Worm (Caenorhabditis elegans): ENCODE data around the gene Y62E10A.23.
A peak's percentile ranks its signal among the peaks of the same experiment; 100 is the strongest.

Y62E10A.23 gene

ce11 chrIV:13386043-13386442 is at the start of gene Y62E10A.23, which contains the start of the genes Y62E10A.20 and mdt-9:
Gene Y62E10A.23 (plus strand): TSS chrIV:13386324.
Gene Y62E10A.20 (minus strand): TSS chrIV:13386091.
Gene mdt-9 (plus strand): TSS chrIV:13386380.
- TF ChIP-seq ztf-4 (tag; optimal IDR thresholded peaks at IDR 0.05) = no peak
- TF ChIP-seq mml-1 (tag; optimal IDR thresholded peaks at IDR 0.05) = no peak
- no peak for TF ChIP-seq ztf-11 (tag; optimal IDR thresholded peaks at IDR 0.05)
- peak; percentile 14 for TF ChIP-seq fkh-10 (GFP tag; optimal IDR thresholded peaks at IDR 0.05)
- TF ChIP-seq egl-27 (tag; optimal IDR thresholded peaks at IDR 0.05) = no peak
- peak; percentile 28 for TF ChIP-seq elt-2 (tag; optimal IDR thresholded peaks at IDR 0.05)
- no peak for TF ChIP-seq daf-12 (tag; optimal IDR thresholded peaks at IDR 0.05)
- TF ChIP-seq unc-62 (GFP tag; optimal IDR thresholded peaks at IDR 0.05) = no peak
- peak; percentile 72 for TF ChIP-seq nhr-25 (tag; optimal IDR thresholded peaks at IDR 0.05)
- no peak for TF ChIP-seq nhr-11 (tag; optimal IDR thresholded peaks at IDR 0.05)
- TF ChIP-seq aly-2 (tag; optimal IDR thresholded peaks at IDR 0.05) = no peak
- TF ChIP-seq nhr-67 (tag; optimal IDR thresholded peaks at IDR 0.05) = no peak
- no peak for TF ChIP-seq eor-1 (tag; optimal IDR thresholded peaks at IDR 0.05)
- TF ChIP-seq elt-3 (tag; optimal IDR thresholded peaks at IDR 0.05) = no peak
- no peak for TF ChIP-seq unc-39 (tag; optimal IDR thresholded peaks at IDR 0.05)
- no peak for TF ChIP-seq lsy-12 (tag; optimal IDR thresholded peaks at IDR 0.05)
- TF ChIP-seq ceh-28 (tag; optimal IDR thresholded peaks at IDR 0.05) = peak; percentile 54
- no peak for TF ChIP-seq nhr-28 (tag; optimal IDR thresholded peaks at IDR 0.05)
- no peak for TF ChIP-seq fkh-2 (tag; optimal IDR thresholded peaks at IDR 0.05)
- TF ChIP-seq nhr-43 (tag; optimal IDR thresholded peaks at IDR 0.05; ENCODE audit: poor library complexity, severe bottlenecking) = peak; percentile 43
- TF ChIP-seq pqm-1 (tag; optimal IDR thresholded peaks at IDR 0.05) = peak; percentile 9
- peak; percentile 87 for TF ChIP-seq pha-4 (tag; optimal IDR thresholded peaks at IDR 0.05)
- peak; percentile 95 for TF ChIP-seq egl-5 (tag; optimal IDR thresholded peaks at IDR 0.05)
- TF ChIP-seq nfya-1 (tag; optimal IDR thresholded peaks at IDR 0.05; ENCODE audit: insufficient read depth) = peak; percentile 82
- no peak for TF ChIP-seq nhr-76 (tag; optimal IDR thresholded peaks at IDR 0.05)
- TF ChIP-seq zag-1 (tag; optimal IDR thresholded peaks at IDR 0.05) = no peak
- TF ChIP-seq nhr-77 (tag; optimal IDR thresholded peaks at IDR 0.05) = no peak
- no peak for TF ChIP-seq jun-1 (tag; optimal IDR thresholded peaks at IDR 0.05)
- TF ChIP-seq nhr-23 (tag; optimal IDR thresholded peaks at IDR 0.05) = peak; percentile 81
- TF ChIP-seq ama-1 (optimal IDR thresholded peaks at IDR 0.05) = peak; percentile 9
- TF ChIP-seq snpc-4 (tag; optimal IDR thresholded peaks at IDR 0.05) = peak; percentile 11
- peak; percentile 92 for TF ChIP-seq lin-15B (tag; optimal IDR thresholded peaks at IDR 0.05)
- TF ChIP-seq nhr-237 (tag; optimal IDR thresholded peaks at IDR 0.05) = no peak
- TF ChIP-seq skn-1 (tag; optimal IDR thresholded peaks at IDR 0.05) = peak; percentile 32
- TF ChIP-seq ceh-9 (tag; optimal IDR thresholded peaks at IDR 0.05) = no peak
- TF ChIP-seq ZK546.5 (tag; optimal IDR thresholded peaks at IDR 0.05) = no peak
- TF ChIP-seq mdl-1 (tag; optimal IDR thresholded peaks at IDR 0.05) = no peak
- no peak for TF ChIP-seq nhr-12 (tag; optimal IDR thresholded peaks at IDR 0.05)
- no peak for TF ChIP-seq ceh-82 (tag; optimal IDR thresholded peaks at IDR 0.05)
- TF ChIP-seq lin-39 (tag; optimal IDR thresholded peaks at IDR 0.05) = peak; percentile 70
- peak; percentile 53 for TF ChIP-seq R02D3.7 (tag; optimal IDR thresholded peaks at IDR 0.05)
- TF ChIP-seq ceh-16 (tag; optimal IDR thresholded peaks at IDR 0.05) = no peak
- TF ChIP-seq fos-1 (tag; optimal IDR thresholded peaks at IDR 0.05) = no peak
- TF ChIP-seq sea-2 (GFP tag; optimal IDR thresholded peaks at IDR 0.05) = no peak
- no peak for TF ChIP-seq elt-1 (tag; optimal IDR thresholded peaks at IDR 0.05)
- no peak for TF ChIP-seq tbx-2 (tag; optimal IDR thresholded peaks at IDR 0.05)
- TF ChIP-seq hmg-11 (tag; optimal IDR thresholded peaks at IDR 0.05) = peak; percentile 66

ce11 chrIV:13342555-13342954 is 43.6 kb upstream of the Y62E10A.23 start, which contains the start of gene W02A2.5:
Gene W02A2.5 (plus strand): TSS chrIV:13342855.
- TF ChIP-seq nhr-23 (tag; optimal IDR thresholded peaks at IDR 0.05) = no peak
- no peak for TF ChIP-seq nhr-76 (tag; optimal IDR thresholded peaks at IDR 0.05)
- no peak for TF ChIP-seq nhr-25 (tag; optimal IDR thresholded peaks at IDR 0.05)
- no peak for TF ChIP-seq ceh-16 (tag; optimal IDR thresholded peaks at IDR 0.05)
